Worm (Caenorhabditis elegans): Measurements from ENCODE around the gene otub-1.

ce11 chrV:15057724-15058123, 8.4 kb upstream of the otub-1 start:
- no peak for TF ChIP-seq pha-4 (tag; optimal IDR thresholded peaks at IDR 0.05)
- no peak for TF ChIP-seq mab-5 (tag; optimal IDR thresholded peaks at IDR 0.05)
- TF ChIP-seq snpc-4 (tag; optimal IDR thresholded peaks at IDR 0.05): no peak
- no peak for TF ChIP-seq elt-1 (tag; optimal IDR thresholded peaks at IDR 0.05; ENCODE audit: borderline replicate concordance, insufficient read depth)
- no peak for TF ChIP-seq nhr-237 (tag; optimal IDR thresholded peaks at IDR 0.05)
- no peak for TF ChIP-seq lin-13 (tag; optimal IDR thresholded peaks at IDR 0.05)
- TF ChIP-seq ceh-83 (GFP tag; optimal IDR thresholded peaks at IDR 0.05): no peak
- TF ChIP-seq elt-3 (tag; optimal IDR thresholded peaks at IDR 0.05): no peak
- TF ChIP-seq nhr-76 (tag; optimal IDR thresholded peaks at IDR 0.05): no peak
- TF ChIP-seq zip-8 (tag; optimal IDR thresholded peaks at IDR 0.05): no peak
